Fruit fly (Drosophila melanogaster) whole organism, embryonic: Measurements from ENCODE around the gene Gyc89Da.
A peak's percentile ranks its signal among the peaks of the same experiment; 100 is the strongest.

Source experiments
- ATbp ChIP-seq: fragments of 200-800 bp; sonication (Bioruptor generic); optimal IDR thresholded peaks from 2 replicates; lab custom pipeline; 2017; ENCODE audit warnings: missing biosample characterization, mild to moderate bottlenecking, missing genetic modification characterization, missing genetic modification reagents
- B-H1 ChIP-seq: fragments of 200-800 bp; sonication (Bioruptor generic); IDR thresholded peaks from 3 replicates; pipeline ENCODE4 v1.3.6; 2022; ENCODE audit warnings: missing biosample characterization, missing genetic modification characterization
- CG15269 ChIP-seq: fragments of 200-800 bp; sonication (Bioruptor generic); optimal IDR thresholded peaks from 2 replicates; lab custom pipeline; 2018; ENCODE audit warnings: missing biosample characterization, mild to moderate bottlenecking, missing genetic modification characterization, moderate library complexity
- CG1529 ChIP-seq: fragments of 200-800 bp; sonication (Bioruptor generic); optimal IDR thresholded peaks from 3 replicates; lab custom pipeline; 2018; ENCODE audit warnings: missing biosample characterization, missing genetic modification characterization
- CG16779 ChIP-seq: fragments of 200-800 bp; sonication (Bioruptor generic); IDR thresholded peaks from 2 replicates; pipeline ENCODE4 v1.3.6; 2022; ENCODE audit warnings: missing biosample characterization, missing genetic modification characterization
- CG17802 ChIP-seq: fragments of 200-800 bp; sonication (Bioruptor generic); optimal IDR thresholded peaks from 2 replicates; lab custom pipeline; 2018; ENCODE audit warnings: missing biosample characterization, mild to moderate bottlenecking, missing genetic modification characterization, moderate library complexity
- CG18764 ChIP-seq: fragments of 200-800 bp; sonication (Bioruptor generic); optimal IDR thresholded peaks from 3 replicates; lab custom pipeline; 2016; ENCODE audit warnings: missing biosample characterization, missing genetic modification characterization
- CG2199 ChIP-seq: fragments of 200-800 bp; sonication (Bioruptor generic); IDR thresholded peaks from 3 replicates; pipeline ENCODE4 v1.3.6; 2022; ENCODE audit warnings: missing biosample characterization, missing genetic modification characterization
- CG3281 ChIP-seq: fragments of 200-800 bp; sonication (Bioruptor generic); optimal IDR thresholded peaks from 3 replicates; lab custom pipeline; 2017; ENCODE audit warnings: missing biosample characterization, mild to moderate bottlenecking, missing genetic modification characterization
- CG34376 ChIP-seq: fragments of 200-800 bp; sonication (Bioruptor generic); optimal IDR thresholded peaks from 2 replicates; lab custom pipeline; 2018; ENCODE audit warnings: missing biosample characterization, mild to moderate bottlenecking, missing genetic modification characterization
- CG3726 ChIP-seq: fragments of 200-800 bp; sonication (Bioruptor generic); IDR thresholded peaks from 3 replicates; pipeline ENCODE4, ENCODE4 v1.3.6; 2022; ENCODE audit warnings: missing biosample characterization, missing genetic modification characterization
- CG4328 ChIP-seq: fragments of 200-800 bp; sonication (Bioruptor generic); optimal IDR thresholded peaks from 3 replicates; lab custom pipeline; 2017; ENCODE audit warnings: missing biosample characterization, missing genetic modification reagents, missing genetic modification characterization
- CG4404 ChIP-seq: fragments of 200-800 bp; sonication (Bioruptor generic); IDR thresholded peaks from 2 replicates; pipeline ENCODE4 v1.3.6; 2022; ENCODE audit warnings: missing biosample characterization, missing genetic modification characterization
- CG7372 ChIP-seq: fragments of 200-800 bp; sonication (Bioruptor generic); IDR thresholded peaks from 2 replicates; pipeline ENCODE4 v1.3.6; 2022; ENCODE audit warnings: missing biosample characterization, missing genetic modification characterization
- CG8290 ChIP-seq, 3 experiments: fragments of 200-800 bp; sonication (Bioruptor generic); optimal IDR thresholded peaks; 2 replicates each; lab custom pipeline; 2016 to 2019; ENCODE audit warnings: missing biosample characterization in 3 of 3, missing genetic modification characterization in 3 of 3, mild to moderate bottlenecking in 2 of 3, moderate library complexity in 1 of 3
- CG8765 ChIP-seq: fragments of 200-800 bp; sonication (Bioruptor generic); IDR thresholded peaks from 2 replicates; pipeline ENCODE4 v1.3.6; 2022; ENCODE audit warnings: missing biosample characterization, missing genetic modification characterization
- CG9437 ChIP-seq: fragments of 200-800 bp; sonication (Bioruptor generic); optimal IDR thresholded peaks from 2 replicates; lab custom pipeline; 2018; ENCODE audit warnings: missing biosample characterization, mild to moderate bottlenecking, missing genetic modification characterization
- CG9727 ChIP-seq: fragments of 200-800 bp; sonication (Bioruptor generic); optimal IDR thresholded peaks from 3 replicates; lab custom pipeline; 2017; ENCODE audit warnings: missing biosample characterization, mild to moderate bottlenecking, missing genetic modification characterization
- Dref ChIP-seq: fragments of 200-800 bp; sonication (Bioruptor generic); IDR thresholded peaks from 2 replicates; pipeline ENCODE4 v1.3.6; 2022; ENCODE audit warnings: missing biosample characterization, missing genetic modification characterization
- Elba2 ChIP-seq: fragments of 200-800 bp; sonication (Bioruptor generic); optimal IDR thresholded peaks from 3 replicates; lab custom pipeline; 2016; ENCODE audit warnings: missing biosample characterization, missing genetic modification characterization
- Ets97D ChIP-seq: fragments of 200-800 bp; sonication (Bioruptor generic); optimal IDR thresholded peaks from 3 replicates; lab custom pipeline; 2016; ENCODE audit warnings: missing biosample characterization, missing genetic modification characterization
- GATAe ChIP-seq: fragments of 200-800 bp; sonication (Bioruptor generic); conservative IDR thresholded peaks from 2 replicates; pipeline ENCODE4 v1.3.6; 2022; ENCODE audit warnings: missing biosample characterization, missing genetic modification characterization
- HLH3B ChIP-seq: fragments of 200-800 bp; sonication (Bioruptor generic); IDR thresholded peaks from 2 replicates; pipeline ENCODE4 v1.3.6; 2022; ENCODE audit warnings: missing biosample characterization, missing genetic modification characterization
- Max ChIP-seq: fragments of 200-800 bp; sonication (Bioruptor generic); optimal IDR thresholded peaks from 2 replicates; lab custom pipeline; 2016; ENCODE audit warnings: missing biosample characterization, mild to moderate bottlenecking, missing genetic modification characterization
- Scr ChIP-seq: fragments of 200-800 bp; sonication (Bioruptor generic); IDR thresholded peaks from 2 replicates; pipeline ENCODE4 v1.3.6; 2022; ENCODE audit warnings: missing biosample characterization, missing genetic modification characterization; ENCODE audit not compliant: partially characterized antibody
- Sox100B ChIP-seq: fragments of 200-800 bp; sonication (Bioruptor generic); optimal IDR thresholded peaks from 3 replicates; lab custom pipeline; 2018; ENCODE audit warnings: missing biosample characterization, mild to moderate bottlenecking, missing genetic modification characterization
- Sry-β ChIP-seq: fragments of 200-800 bp; sonication (Bioruptor generic); optimal IDR thresholded peaks from 2 replicates; lab custom pipeline; 2018; ENCODE audit warnings: missing biosample characterization, mild to moderate bottlenecking, missing genetic modification characterization, moderate library complexity
- ap ChIP-seq: fragments of 200-800 bp; sonication (Bioruptor generic); IDR thresholded peaks from 2 replicates; pipeline ENCODE4 v1.3.6; 2022; ENCODE audit warnings: missing biosample characterization, missing genetic modification characterization
- az2 ChIP-seq: fragments of 200-800 bp; sonication (Bioruptor generic); optimal IDR thresholded peaks from 3 replicates; lab custom pipeline; 2016; ENCODE audit warnings: missing biosample characterization, missing genetic modification characterization
- bab2 ChIP-seq: fragments of 200-800 bp; sonication (Bioruptor generic); optimal IDR thresholded peaks from 2 replicates; lab custom pipeline; 2016; ENCODE audit warnings: missing biosample characterization, missing genetic modification characterization
- br ChIP-seq: fragments of >200 bp; optimal IDR thresholded peaks from 2 replicates; lab custom pipeline; 2017
- crol ChIP-seq: fragments of 200-800 bp; sonication (Bioruptor generic); IDR thresholded peaks from 2 replicates; pipeline ENCODE4 v1.3.6; 2022; ENCODE audit warnings: missing biosample characterization, missing genetic modification characterization
- cwo ChIP-seq: fragments of 200-800 bp; sonication (Bioruptor generic); optimal IDR thresholded peaks from 3 replicates; lab custom pipeline; 2017; ENCODE audit warnings: missing biosample characterization, missing genetic modification characterization, mild to moderate bottlenecking, moderate library complexity, missing genetic modification reagents
- ems ChIP-seq: fragments of 200-800 bp; sonication (Bioruptor generic); optimal IDR thresholded peaks from 3 replicates; lab custom pipeline; 2016; ENCODE audit warnings: missing biosample characterization, missing genetic modification characterization
- exex ChIP-seq: fragments of 200-800 bp; sonication (Bioruptor generic); optimal IDR thresholded peaks from 4 replicates; lab custom pipeline; 2018; ENCODE audit warnings: missing biosample characterization, mild to moderate bottlenecking, missing genetic modification characterization, moderate library complexity
- fru ChIP-seq: fragments of >200 bp; optimal IDR thresholded peaks from 2 replicates; lab custom pipeline; 2017
- gce ChIP-seq: fragments of 200-800 bp; sonication (Bioruptor generic); IDR thresholded peaks from 3 replicates; pipeline ENCODE4 v1.3.6; 2022; ENCODE audit warnings: missing biosample characterization, missing genetic modification characterization
- gcm ChIP-seq: fragments of 200-800 bp; sonication (Bioruptor generic); optimal IDR thresholded peaks from 2 replicates; lab custom pipeline; 2019; ENCODE audit warnings: missing biosample characterization, mild to moderate bottlenecking, missing genetic modification characterization, moderate library complexity
- grn ChIP-seq: fragments of 200-800 bp; sonication (Bioruptor generic); optimal IDR thresholded peaks from 3 replicates; lab custom pipeline; 2017; ENCODE audit warnings: missing biosample characterization, missing genetic modification characterization
- hb ChIP-seq: fragments of 200-800 bp; sonication (Bioruptor generic); IDR thresholded peaks from 3 replicates; pipeline ENCODE4 v1.3.6; 2022; ENCODE audit warnings: missing biosample characterization, missing genetic modification characterization; ENCODE audit not compliant: partially characterized antibody
- inv ChIP-seq: fragments of 200-800 bp; sonication (Bioruptor generic); IDR thresholded peaks from 2 replicates; pipeline ENCODE4 v1.3.6; 2022; ENCODE audit warnings: missing biosample characterization, missing genetic modification characterization; ENCODE audit not compliant: partially characterized antibody
- jigr1 ChIP-seq: fragments of 200-800 bp; sonication (Bioruptor generic); IDR thresholded peaks from 3 replicates; pipeline ENCODE4 v1.3.6; 2022; ENCODE audit warnings: missing biosample characterization, missing genetic modification characterization
- lab ChIP-seq: fragments of 200-800 bp; sonication (Bioruptor generic); optimal IDR thresholded peaks from 3 replicates; lab custom pipeline; 2017; ENCODE audit warnings: missing biosample characterization, missing genetic modification characterization, mild to moderate bottlenecking, moderate library complexity, missing genetic modification reagents
- mirr ChIP-seq: fragments of 200-800 bp; sonication (Bioruptor generic); optimal IDR thresholded peaks from 3 replicates; lab custom pipeline; 2018; ENCODE audit warnings: missing biosample characterization, mild to moderate bottlenecking, missing genetic modification characterization
- nerfin-2 ChIP-seq: fragments of 200-800 bp; sonication (Bioruptor generic); IDR thresholded peaks from 2 replicates; pipeline ENCODE4 v1.3.6; 2022; ENCODE audit warnings: missing biosample characterization, missing genetic modification characterization; ENCODE audit not compliant: partially characterized antibody
- pros ChIP-seq: fragments of 200-800 bp; sonication (Bioruptor generic); optimal IDR thresholded peaks from 3 replicates; lab custom pipeline; 2019; ENCODE audit warnings: missing biosample characterization, mild to moderate bottlenecking, missing genetic modification characterization, moderate library complexity
- ranshi ChIP-seq: fragments of 200-800 bp; sonication (Bioruptor generic); IDR thresholded peaks from 2 replicates; pipeline ENCODE4 v1.3.6; 2022; ENCODE audit warnings: missing biosample characterization, missing genetic modification characterization
- slp2 ChIP-seq: fragments of 200-800 bp; sonication (Bioruptor generic); optimal IDR thresholded peaks from 2 replicates; lab custom pipeline; 2016; ENCODE audit warnings: missing biosample characterization, missing genetic modification characterization
- tin ChIP-seq: fragments of 200-800 bp; sonication (Bioruptor generic); optimal IDR thresholded peaks from 3 replicates; lab custom pipeline; 2016; ENCODE audit warnings: missing biosample characterization, missing genetic modification characterization
- usp ChIP-seq: fragments of >200 bp; optimal IDR thresholded peaks from 2 replicates; lab custom pipeline; 2017; ENCODE audit warnings: missing biosample characterization, missing genetic modification characterization
- wdn ChIP-seq: fragments of 200-800 bp; sonication (Bioruptor generic); IDR thresholded peaks from 2 replicates; pipeline ENCODE4 v1.3.6; 2022; ENCODE audit warnings: missing biosample characterization, missing genetic modification characterization
- zen ChIP-seq: fragments of 200-800 bp; sonication (Bioruptor generic); optimal IDR thresholded peaks from 3 replicates; lab custom pipeline; 2018; ENCODE audit warnings: missing biosample characterization, mild to moderate bottlenecking, missing genetic modification characterization, moderate library complexity

The Gyc89Da gene

DNA sequence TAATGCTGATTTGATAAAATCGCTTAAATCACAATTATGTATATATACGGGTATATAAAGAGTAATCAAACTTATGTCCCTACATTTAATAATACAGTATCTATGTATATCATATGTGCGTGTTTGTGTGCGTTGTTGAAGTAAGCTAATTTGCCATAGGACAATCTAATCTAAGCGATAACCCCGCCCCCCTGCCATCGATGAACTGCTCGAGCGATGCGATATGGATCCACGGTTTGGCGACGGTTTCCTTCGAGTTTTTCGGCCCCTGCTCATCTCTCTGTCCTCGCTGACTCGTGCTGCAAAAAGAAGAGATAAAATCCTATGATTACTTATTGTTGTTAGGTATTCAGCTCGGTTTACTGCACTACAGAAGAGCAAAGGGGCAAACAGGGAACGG, 25.6 kb upstream of the Gyc89Da start (continued):
- TF ChIP-seq ems (no peak), CG4404 (GFP tag; lab: Robert Waterston, UW) (no peak), slp2 (GFP tag; lab: Kevin White, UChicago) (no peak), CG16779 (GFP tag; lab: Robert Waterston, UW) (no peak), Elba2 (GFP tag; lab: Kevin White, UChicago) (no peak), gce (GFP tag; lab: Robert Waterston, UW) (no peak), jigr1 (no peak), CG3726 (GFP tag; lab: Robert Waterston, UW) (no peak), pros (GFP tag; lab: Kevin White, UChicago) (no peak), CG17802 (tag; lab: Kevin White, UChicago) (no peak), cwo (GFP tag; lab: Kevin White, UChicago) (peak; percentile 34), tin (GFP tag; lab: Kevin White, UChicago) (no peak), crol (GFP tag; lab: Robert Waterston, UW) (peak; percentile 60; the same call in 1 of the 2 replicates), nerfin-2 (GFP tag; lab: Robert Waterston, UW) (no peak), CG15269 (no peak), Dref (no peak), inv (GFP tag; lab: Robert Waterston, UW) (no peak), CG9727 (GFP tag; lab: Kevin White, UChicago) (no peak), HLH3B (no peak), Ets97D (GFP tag; lab: Kevin White, UChicago) (no peak), CG8765 (GFP tag; lab: Robert Waterston, UW) (no peak), CG18764 (GFP tag; lab: Kevin White, UChicago) (no peak), fru (lab: Kevin White, UChicago) (no peak), CG1529 (GFP tag; lab: Kevin White, UChicago) (no peak), grn (GFP tag; lab: Kevin White, UChicago) (peak; percentile 55), Max (GFP tag; lab: Kevin White, UChicago) (no peak), CG7372 (no peak), B-H1 (no peak), Scr (GFP tag; lab: Robert Waterston, UW) (no peak), br (lab: Kevin White, UChicago) (no peak), bab2 (GFP tag; lab: Kevin White, UChicago) (no peak), CG4328 (GFP tag; lab: Kevin White, UChicago) (no peak), CG3281 (GFP tag; lab: Kevin White, UChicago) (no peak), exex (tag; lab: Kevin White, UChicago) (peak; percentile 83), gcm (GFP tag; lab: Kevin White, UChicago) (no peak), mirr (GFP tag; lab: Kevin White, UChicago) (peak; percentile 74), ATbp (GFP tag; lab: Kevin White, UChicago) (no peak), az2 (no peak), CG8290 (GFP tag; optimal IDR thresholded peaks at IDR 0.05; lab: Kevin White, UChicago) (no peak), CG8290 (tag; optimal IDR thresholded peaks at IDR 0.05; lab: Kevin White, UChicago) (peak in 1 of 2 experiments; percentile 17), hb (GFP tag; lab: Robert Waterston, UW) (no peak), CG34376 (GFP tag; lab: Kevin White, UChicago) (peak; percentile 44), wdn (GFP tag; lab: Robert Waterston, UW) (no peak), usp (GFP tag; lab: Kevin White, UChicago) (no peak), GATAe (GFP tag; lab: Robert Waterston, UW) (peak; percentile 86), zen (no peak), ap (GFP tag; lab: Robert Waterston, UW) (no peak), ranshi (no peak), Sry-β (GFP tag; lab: Kevin White, UChicago) (no peak), lab (GFP tag; lab: Kevin White, UChicago) (peak; percentile 14), CG2199 (GFP tag; lab: Robert Waterston, UW) (0 out of 3 replicates have a peak, but pooled peaks have one; percentile 26), Sox100B (GFP tag; lab: Kevin White, UChicago) (no peak), CG9437 (GFP tag; lab: Kevin White, UChicago) (no peak)
